Worm (Caenorhabditis elegans) whole organism, L3 larva: ENCODE data around the gene Y43F8B.22.
A peak's percentile ranks its signal among the peaks of the same experiment; 100 is the strongest.

ENCODE experiments used
- R02D3.7 ChIP-seq: fragments of 150-350 bp; optimal IDR thresholded peaks from 2 replicates; lab custom pipeline; 2014; ENCODE audit warnings: missing biosample characterization, missing genetic modification characterization
- ZK546.5 ChIP-seq: sonication (generic microtip); optimal IDR thresholded peaks from 2 replicates; lab custom pipeline; 2017; ENCODE audit warnings: missing biosample characterization, missing genetic modification characterization
- aly-2 ChIP-seq: fragments of 150-350 bp; optimal IDR thresholded peaks from 2 replicates; lab custom pipeline; 2014; ENCODE audit warnings: missing biosample characterization, missing genetic modification characterization
- ama-1 ChIP-seq: fragments of 150-350 bp; optimal IDR thresholded peaks from 2 replicates; lab custom pipeline; 2018
- ceh-16 ChIP-seq: sonication (generic microtip); optimal IDR thresholded peaks from 2 replicates; lab custom pipeline; 2017; ENCODE audit warnings: missing biosample characterization, missing genetic modification characterization
- ceh-28 ChIP-seq: fragments of 150-350 bp; optimal IDR thresholded peaks from 2 replicates; lab custom pipeline; 2014; ENCODE audit warnings: missing biosample characterization, missing genetic modification reagents, missing genetic modification characterization
- ceh-82 ChIP-seq: fragments of 150-350 bp; optimal IDR thresholded peaks from 2 replicates; lab custom pipeline; 2014; ENCODE audit warnings: missing biosample characterization, missing genetic modification characterization
- ceh-9 ChIP-seq: sonication (generic microtip); optimal IDR thresholded peaks from 2 replicates; lab custom pipeline; 2018; ENCODE audit warnings: missing biosample characterization, missing genetic modification characterization
- daf-12 ChIP-seq: fragments of 150-350 bp; optimal IDR thresholded peaks from 2 replicates; lab custom pipeline; 2014; ENCODE audit warnings: missing biosample characterization, missing genetic modification reagents, missing genetic modification characterization
- egl-27 ChIP-seq: sonication (generic microtip); optimal IDR thresholded peaks from 4 replicates; lab custom pipeline; 2017; ENCODE audit warnings: missing biosample characterization, missing genetic modification reagents, missing genetic modification characterization
- egl-5 ChIP-seq: fragments of 150-350 bp; optimal IDR thresholded peaks from 2 replicates; lab custom pipeline; 2017; ENCODE audit warnings: missing biosample characterization, missing genetic modification reagents, missing genetic modification characterization, inconsistent platforms
- elt-1 ChIP-seq: fragments of 150-350 bp; optimal IDR thresholded peaks from 2 replicates; lab custom pipeline; 2014; ENCODE audit warnings: missing biosample characterization, missing genetic modification characterization
- elt-2 ChIP-seq: sonication (generic microtip); optimal IDR thresholded peaks from 2 replicates; lab custom pipeline; 2016; ENCODE audit warnings: missing genetic modification reagents, mild to moderate bottlenecking, missing genetic modification characterization, missing compliant biosample characterization
- elt-3 ChIP-seq, 3 experiments: fragments of 150-350 bp in 1 of 3; sonication (generic microtip) in 2 of 3; optimal IDR thresholded peaks; 2 replicates in 2 of 3; 4 replicates in 1 of 3; lab custom pipeline; 2014 to 2017; ENCODE audit warnings: missing biosample characterization in 3 of 3, missing genetic modification characterization in 3 of 3
- eor-1 ChIP-seq, 2 experiments: fragments of 150-350 bp; optimal IDR thresholded peaks; 2 replicates each; lab custom pipeline; 2014 to 2018; ENCODE audit warnings: missing biosample characterization in 2 of 2, missing genetic modification characterization in 2 of 2
- fkh-10 ChIP-seq: sonication (generic microtip); optimal IDR thresholded peaks from 2 replicates; lab custom pipeline; 2017; ENCODE audit warnings: missing biosample characterization, missing genetic modification reagents, missing genetic modification characterization
- fos-1 ChIP-seq: fragments of 150-350 bp; optimal IDR thresholded peaks from 2 replicates; lab custom pipeline; 2014; ENCODE audit warnings: missing biosample characterization, missing genetic modification characterization
- hmg-11 ChIP-seq: sonication (generic microtip); optimal IDR thresholded peaks from 2 replicates; lab custom pipeline; 2016; ENCODE audit warnings: missing genetic modification characterization, missing compliant biosample characterization
- jun-1 ChIP-seq: fragments of 150-350 bp; optimal IDR thresholded peaks from 2 replicates; lab custom pipeline; 2014; ENCODE audit warnings: missing biosample characterization, missing genetic modification reagents, missing genetic modification characterization
- lin-15B ChIP-seq: fragments of 150-350 bp; optimal IDR thresholded peaks from 2 replicates; lab custom pipeline; 2014; ENCODE audit warnings: missing biosample characterization, missing genetic modification characterization
- lin-39 ChIP-seq: fragments of 150-350 bp; optimal IDR thresholded peaks from 2 replicates; lab custom pipeline; 2018; ENCODE audit warnings: missing biosample characterization, missing genetic modification reagents, missing genetic modification characterization
- lsy-12 ChIP-seq: sonication (generic microtip); optimal IDR thresholded peaks from 2 replicates; lab custom pipeline; 2016; ENCODE audit warnings: mild to moderate bottlenecking, missing genetic modification characterization, missing compliant biosample characterization
- mdl-1 ChIP-seq: fragments of 150-350 bp; optimal IDR thresholded peaks from 2 replicates; lab custom pipeline; 2014; ENCODE audit warnings: missing biosample characterization, missing genetic modification characterization
- mml-1 ChIP-seq: fragments of 150-350 bp; sonication (generic microtip); optimal IDR thresholded peaks from 3 replicates; lab custom pipeline; 2014; ENCODE audit warnings: missing biosample characterization, missing genetic modification characterization
- nfya-1 ChIP-seq: sonication (generic microtip); optimal IDR thresholded peaks from 2 replicates; lab custom pipeline; 2017; ENCODE audit warnings: missing genetic modification characterization, mild to moderate bottlenecking, missing compliant biosample characterization, antibody characterized with exemption, moderate library complexity; ENCODE audit not compliant: insufficient read depth
- nhr-11 ChIP-seq: fragments of 150-350 bp; optimal IDR thresholded peaks from 2 replicates; lab custom pipeline; 2014; ENCODE audit warnings: missing biosample characterization, missing genetic modification characterization
- nhr-12 ChIP-seq: fragments of 150-350 bp; optimal IDR thresholded peaks from 2 replicates; lab custom pipeline; 2014; ENCODE audit warnings: missing biosample characterization, missing genetic modification characterization
- nhr-23 ChIP-seq: fragments of 150-350 bp; optimal IDR thresholded peaks from 2 replicates; lab custom pipeline; 2014; ENCODE audit warnings: missing biosample characterization, missing genetic modification reagents, missing genetic modification characterization
- nhr-237 ChIP-seq: fragments of 150-350 bp; optimal IDR thresholded peaks from 2 replicates; lab custom pipeline; 2014; ENCODE audit warnings: missing biosample characterization, missing genetic modification characterization
- nhr-25 ChIP-seq: sonication (generic microtip); optimal IDR thresholded peaks from 2 replicates; lab custom pipeline; 2017; ENCODE audit warnings: missing biosample characterization, missing genetic modification characterization
- nhr-28 ChIP-seq: fragments of 150-350 bp; optimal IDR thresholded peaks from 2 replicates; lab custom pipeline; 2014; ENCODE audit warnings: missing biosample characterization, missing genetic modification characterization
- nhr-43 ChIP-seq: sonication (generic microtip); optimal IDR thresholded peaks from 2 replicates; lab custom pipeline; 2016; ENCODE audit warnings: mild to moderate bottlenecking, missing genetic modification characterization, missing compliant biosample characterization; ENCODE audit not compliant: poor library complexity, severe bottlenecking
- nhr-77 ChIP-seq: fragments of 150-350 bp; optimal IDR thresholded peaks from 2 replicates; lab custom pipeline; 2014; ENCODE audit warnings: missing biosample characterization, missing genetic modification characterization
- pha-4 ChIP-seq: fragments of 150-350 bp; optimal IDR thresholded peaks from 2 replicates; lab custom pipeline; 2014; ENCODE audit warnings: missing biosample characterization, missing genetic modification reagents, missing genetic modification characterization
- pqm-1 ChIP-seq: fragments of 150-350 bp; optimal IDR thresholded peaks from 2 replicates; lab custom pipeline; 2017; ENCODE audit warnings: missing biosample characterization, missing genetic modification characterization, inconsistent platforms
- sea-2 ChIP-seq: fragments of 150-350 bp; sonication (generic microtip); optimal IDR thresholded peaks from 4 replicates; lab custom pipeline; 2014; ENCODE audit warnings: missing biosample characterization, missing genetic modification reagents, missing genetic modification characterization
- skn-1 ChIP-seq: fragments of 150-350 bp; optimal IDR thresholded peaks from 2 replicates; lab custom pipeline; 2014; ENCODE audit warnings: missing biosample characterization, missing genetic modification characterization
- snpc-4 ChIP-seq: fragments of 150-350 bp; optimal IDR thresholded peaks from 2 replicates; lab custom pipeline; 2014; ENCODE audit warnings: missing biosample characterization, missing genetic modification characterization
- tbx-2 ChIP-seq: sonication (generic microtip); optimal IDR thresholded peaks from 2 replicates; lab custom pipeline; 2016; ENCODE audit warnings: mild to moderate bottlenecking, missing genetic modification characterization, missing compliant biosample characterization
- unc-39 ChIP-seq: sonication (generic microtip); optimal IDR thresholded peaks from 4 replicates; lab custom pipeline; 2017; ENCODE audit warnings: missing biosample characterization, missing genetic modification characterization
- unc-62 ChIP-seq: fragments of 150-350 bp; sonication (generic microtip); optimal IDR thresholded peaks from 4 replicates; lab custom pipeline; 2014; ENCODE audit warnings: missing biosample characterization, missing genetic modification reagents, missing genetic modification characterization
- zag-1 ChIP-seq: fragments of 150-350 bp; optimal IDR thresholded peaks from 2 replicates; lab custom pipeline; 2014; ENCODE audit warnings: missing biosample characterization, missing genetic modification characterization
- ztf-11 ChIP-seq: fragments of 150-350 bp; optimal IDR thresholded peaks from 2 replicates; lab custom pipeline; 2014; ENCODE audit warnings: missing biosample characterization, missing genetic modification characterization
- ztf-4 ChIP-seq: fragments of 150-350 bp; optimal IDR thresholded peaks from 2 replicates; lab custom pipeline; 2014; ENCODE audit warnings: missing biosample characterization, missing genetic modification characterization

The Y43F8B.22 gene

ce11 chrV:19522551-19523137 lies 40.0 kb downstream of the Y43F8B.22 start (continued):
- TF ChIP-seq snpc-4 (tag; lab: Kevin White, UChicago) (peak; percentile 45), jun-1 (tag; lab: Kevin White, UChicago) (peak; percentile 94), hmg-11 (tag; lab: Kevin White, UChicago) (peak; percentile 66), ceh-16 (no peak), nhr-25 (tag; lab: Kevin White, UChicago) (peak; percentile 97), ceh-82 (peak; percentile 66), eor-1 (tag; optimal IDR thresholded peaks at IDR 0.05; lab: Kevin White, UChicago) (peak in 1 of 2 experiments; percentile 67), nhr-11 (tag; lab: Kevin White, UChicago) (no peak), elt-1 (tag; lab: Kevin White, UChicago) (peak; percentile 56), mdl-1 (peak; percentile 83), ztf-11 (tag; lab: Kevin White, UChicago) (no peak), pqm-1 (tag; lab: Kevin White, UChicago) (peak; percentile 56), tbx-2 (tag; lab: Kevin White, UChicago) (peak; percentile 77), nhr-77 (tag; lab: Kevin White, UChicago) (no peak), nhr-28 (tag; lab: Kevin White, UChicago) (no peak), zag-1 (tag; lab: Kevin White, UChicago) (peak; percentile 55), ztf-4 (peak; percentile 76), ZK546.5 (tag; lab: Kevin White, UChicago) (no peak)
- TF ChIP-seq, all 47 proteins: peak for 32

- TF ChIP-seq pha-4 (tag; lab: Kevin White, UChicago) = peak; percentile 38
- TF ChIP-seq elt-2 (tag; lab: Kevin White, UChicago) = peak; percentile 76
- TF ChIP-seq ceh-9 = no peak
- TF ChIP-seq ceh-82 = no peak
- TF ChIP-seq mdl-1 = peak; percentile 47
- peak; percentile 66 for TF ChIP-seq pqm-1 (tag; lab: Kevin White, UChicago)
- peak; percentile 28 for TF ChIP-seq nfya-1 (tag; lab: Kevin White, UChicago)
- TF ChIP-seq, all 47 proteins: peak for 5
Measured at ce11 chrV:19524569-19524968, 41.9 kb downstream of the Y43F8B.22 start.

ce11 chrV:19526197-19526596 lies 43.6 kb downstream of the Y43F8B.22 start:
- TF ChIP-seq nhr-11 (tag; lab: Kevin White, UChicago) (no peak), elt-2 (tag; lab: Kevin White, UChicago) (peak; percentile 13)

- TF ChIP-seq ceh-16 (no peak), R02D3.7 (tag; lab: Kevin White, UChicago) (no peak), ztf-4 (no peak), nhr-23 (tag; lab: Kevin White, UChicago) (peak; percentile 31), snpc-4 (tag; lab: Kevin White, UChicago) (no peak), daf-12 (no peak), nhr-77 (tag; lab: Kevin White, UChicago) (no peak), nhr-12 (tag; lab: Kevin White, UChicago) (no peak), nhr-28 (tag; lab: Kevin White, UChicago) (no peak), mdl-1 (peak; percentile 32), nhr-11 (tag; lab: Kevin White, UChicago) (no peak), ceh-9 (no peak), sea-2 (GFP tag; lab: Kevin White, UChicago) (no peak), ceh-28 (tag; lab: Kevin White, UChicago) (no peak), nfya-1 (tag; lab: Kevin White, UChicago) (peak; percentile 6), skn-1 (tag; lab: Kevin White, UChicago) (no peak), lin-39 (no peak), aly-2 (tag; lab: Kevin White, UChicago) (no peak), mml-1 (tag; lab: Kevin White, UChicago) (no peak), nhr-237 (no peak), lin-15B (tag; lab: Kevin White, UChicago) (no peak), tbx-2 (tag; lab: Kevin White, UChicago) (no peak), pqm-1 (tag; lab: Kevin White, UChicago) (peak; percentile 96), zag-1 (tag; lab: Kevin White, UChicago) (no peak), elt-2 (tag; lab: Kevin White, UChicago) (peak; percentile 99), eor-1 (tag; optimal IDR thresholded peaks at IDR 0.05; lab: Kevin White, UChicago) (no peak), elt-3 (tag; optimal IDR thresholded peaks at IDR 0.05; lab: Kevin White, UChicago) (no peak), nhr-43 (tag; lab: Kevin White, UChicago) (no peak), unc-39 (no peak), ztf-11 (tag; lab: Kevin White, UChicago) (no peak), hmg-11 (tag; lab: Kevin White, UChicago) (no peak), lsy-12 (tag; lab: Kevin White, UChicago) (peak; percentile 17), ceh-82 (no peak), nhr-25 (tag; lab: Kevin White, UChicago) (no peak), ama-1 (lab: Kevin White, UChicago) (no peak), fos-1 (no peak), fkh-10 (GFP tag; lab: Kevin White, UChicago) (no peak), egl-27 (tag; lab: Kevin White, UChicago) (peak; percentile 26), unc-62 (no peak), egl-5 (tag; lab: Kevin White, UChicago) (no peak)
Measured at ce11 chrV:19527565-19527964, 44.9 kb downstream of the Y43F8B.22 start.
